Worm (Caenorhabditis elegans): ENCODE data around the gene dve-1.

The dve-1 gene

DNA sequence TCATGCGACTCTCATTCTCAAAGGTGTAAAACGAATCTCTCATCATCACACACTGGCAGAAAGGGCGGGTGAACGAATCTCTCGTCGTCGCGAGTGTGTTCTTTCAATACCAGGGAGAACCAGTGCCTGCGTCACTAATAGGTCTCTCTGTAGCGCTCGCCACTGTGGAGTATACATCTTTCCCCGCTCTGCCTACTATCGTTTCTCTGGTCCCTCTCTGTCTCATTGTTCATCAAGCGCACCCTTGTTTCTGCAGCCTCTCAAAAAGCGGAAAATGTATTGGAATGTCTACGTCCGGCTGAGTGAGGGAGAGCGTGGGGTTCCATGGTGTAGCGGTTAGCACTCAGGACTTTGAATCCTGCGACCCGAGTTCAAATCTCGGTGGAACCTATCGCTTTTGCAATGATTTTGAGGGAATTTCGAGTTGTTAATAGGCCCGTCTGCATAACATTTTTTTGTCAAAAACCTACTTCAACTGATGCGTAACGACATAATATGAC lies 23.5 kb downstream of the dve-1 start (continued):
- peak; percentile 78 for TF ChIP-seq R02D3.7 (tag; optimal IDR thresholded peaks at IDR 0.05)
- peak; percentile 89 for TF ChIP-seq nhr-43 (tag; optimal IDR thresholded peaks at IDR 0.05; ENCODE audit: poor library complexity, severe bottlenecking)
- no peak for TF ChIP-seq zag-1 (tag; optimal IDR thresholded peaks at IDR 0.05)
- TF ChIP-seq nhr-77 (tag; optimal IDR thresholded peaks at IDR 0.05), result peak; percentile 85
- TF ChIP-seq egl-5 (tag; optimal IDR thresholded peaks at IDR 0.05), result peak; percentile 62
- TF ChIP-seq mdl-1 (tag; optimal IDR thresholded peaks at IDR 0.05), result peak; percentile 61
- no peak for TF ChIP-seq ztf-11 (tag; optimal IDR thresholded peaks at IDR 0.05)
- peak; percentile 82 for TF ChIP-seq ceh-9 (tag; optimal IDR thresholded peaks at IDR 0.05)
- no peak for TF ChIP-seq ama-1 (optimal IDR thresholded peaks at IDR 0.05)
- TF ChIP-seq ceh-28 (tag; optimal IDR thresholded peaks at IDR 0.05), result peak; percentile 92
- TF ChIP-seq jun-1 (tag; optimal IDR thresholded peaks at IDR 0.05), result peak; percentile 97
- peak; percentile 54 for TF ChIP-seq elt-1 (tag; optimal IDR thresholded peaks at IDR 0.05)
- TF ChIP-seq fos-1 (tag; optimal IDR thresholded peaks at IDR 0.05), result no peak
- TF ChIP-seq nfya-1 (tag; optimal IDR thresholded peaks at IDR 0.05; ENCODE audit: insufficient read depth), result peak; percentile 79
- no peak for TF ChIP-seq ceh-16 (tag; optimal IDR thresholded peaks at IDR 0.05)
- TF ChIP-seq ZK546.5 (tag; optimal IDR thresholded peaks at IDR 0.05), result no peak
- TF ChIP-seq nhr-67 (tag; optimal IDR thresholded peaks at IDR 0.05), result no peak
- TF ChIP-seq hmg-11 (tag; optimal IDR thresholded peaks at IDR 0.05), result peak; percentile 98
- no peak for TF ChIP-seq sea-2 (GFP tag; optimal IDR thresholded peaks at IDR 0.05)
- TF ChIP-seq pqm-1 (tag; optimal IDR thresholded peaks at IDR 0.05), result peak; percentile 83
- TF ChIP-seq egl-27 (tag; optimal IDR thresholded peaks at IDR 0.05), result peak; percentile 83
- TF ChIP-seq elt-2 (tag; optimal IDR thresholded peaks at IDR 0.05), result peak; percentile 72

DNA sequence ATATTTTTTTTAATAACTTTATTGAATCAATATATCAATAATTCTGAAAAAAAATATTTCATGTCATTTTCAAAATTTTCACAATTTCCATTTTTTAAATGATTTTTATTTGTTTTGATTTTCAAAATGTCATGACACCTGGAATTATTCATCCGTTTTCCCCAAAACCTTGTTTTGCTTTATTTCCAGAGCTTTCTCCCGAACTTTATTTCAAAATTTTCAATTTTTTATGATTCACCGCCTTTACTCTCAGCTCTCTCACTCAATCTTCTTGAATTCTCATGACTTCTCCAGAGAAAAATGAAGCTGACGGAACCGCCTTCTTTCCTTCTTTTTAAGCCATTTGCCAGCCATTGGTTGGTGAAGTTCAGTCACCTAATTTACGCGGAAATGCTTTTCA lies 29.0 kb downstream of the dve-1 start, which contains the start of gene R04A9.1:
Gene R04A9.1 (plus strand): TSS at position 301 of the 400 bp plus-strand sequence.
- TF ChIP-seq nhr-43 (tag; optimal IDR thresholded peaks at IDR 0.05; ENCODE audit: poor library complexity, severe bottlenecking) (no peak), mdl-1 (tag; optimal IDR thresholded peaks at IDR 0.05) (no peak), nhr-28 (tag; optimal IDR thresholded peaks at IDR 0.05) (no peak), nhr-23 (tag; optimal IDR thresholded peaks at IDR 0.05) (no peak), unc-39 (tag; optimal IDR thresholded peaks at IDR 0.05) (no peak), ztf-11 (tag; optimal IDR thresholded peaks at IDR 0.05) (no peak), mml-1 (tag; optimal IDR thresholded peaks at IDR 0.05) (no peak), egl-5 (tag; optimal IDR thresholded peaks at IDR 0.05) (no peak), pqm-1 (tag; optimal IDR thresholded peaks at IDR 0.05) (no peak), lsy-12 (tag; optimal IDR thresholded peaks at IDR 0.05) (no peak), hmg-11 (tag; optimal IDR thresholded peaks at IDR 0.05) (no peak), ceh-9 (tag; optimal IDR thresholded peaks at IDR 0.05) (no peak), fos-1 (tag; optimal IDR thresholded peaks at IDR 0.05) (no peak), nhr-11 (tag; optimal IDR thresholded peaks at IDR 0.05) (no peak), lin-15B (tag; optimal IDR thresholded peaks at IDR 0.05) (no peak)

DNA sequence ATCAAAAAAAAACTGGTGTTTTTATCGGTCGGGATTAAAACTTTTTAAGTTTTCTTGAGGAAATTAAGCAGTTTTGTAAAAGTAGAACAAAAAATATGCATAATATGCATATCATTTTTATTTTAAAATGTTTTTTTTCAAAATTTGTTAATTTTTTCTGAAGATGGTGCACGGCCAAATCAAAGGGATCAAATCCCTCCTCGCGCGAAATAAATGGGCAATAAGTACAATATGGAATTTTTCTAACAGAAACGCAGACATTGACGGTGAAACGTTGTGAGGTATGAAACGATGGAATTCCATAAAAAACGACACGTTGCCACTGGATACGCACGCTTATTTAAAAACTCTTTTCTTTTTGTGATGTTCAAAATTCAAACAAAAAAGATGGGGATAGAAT lies 30.7 kb downstream of the dve-1 start:
- TF ChIP-seq unc-62 (GFP tag; optimal IDR thresholded peaks at IDR 0.05) (no peak), jun-1 (tag; optimal IDR thresholded peaks at IDR 0.05) (peak; percentile 12), elt-2 (tag; optimal IDR thresholded peaks at IDR 0.05) (no peak), ceh-9 (tag; optimal IDR thresholded peaks at IDR 0.05) (no peak), nhr-43 (tag; optimal IDR thresholded peaks at IDR 0.05; ENCODE audit: poor library complexity, severe bottlenecking) (peak; percentile 39), nhr-23 (tag; optimal IDR thresholded peaks at IDR 0.05) (peak; percentile 25)

DNA sequence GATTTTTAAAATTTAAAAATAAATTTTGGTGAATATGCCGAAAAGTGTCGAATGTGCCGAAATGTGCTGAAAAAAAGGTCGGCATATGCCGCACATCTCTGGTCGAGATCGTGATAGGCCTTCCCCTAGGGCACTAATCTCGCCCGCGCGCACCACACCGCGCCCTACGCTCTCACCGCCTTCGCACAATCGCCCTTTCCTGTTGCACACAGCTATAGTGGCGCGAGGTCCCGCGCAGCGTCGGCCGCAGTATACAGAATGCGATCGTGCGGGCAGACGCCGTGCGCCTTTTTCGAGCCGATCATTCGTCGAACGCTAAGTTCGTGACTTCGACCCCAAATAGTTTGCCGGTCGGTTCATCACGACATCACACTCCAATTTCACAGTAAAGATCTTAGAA lies 34.1 kb downstream of the dve-1 start:
- no peak for TF ChIP-seq nhr-67 (tag; optimal IDR thresholded peaks at IDR 0.05)
- TF ChIP-seq lin-15B (tag; optimal IDR thresholded peaks at IDR 0.05), result no peak
- TF ChIP-seq nfya-1 (tag; optimal IDR thresholded peaks at IDR 0.05; ENCODE audit: insufficient read depth), result no peak
- no peak for TF ChIP-seq ceh-82 (tag; optimal IDR thresholded peaks at IDR 0.05)
- no peak for TF ChIP-seq nhr-76 (tag; optimal IDR thresholded peaks at IDR 0.05)
- no peak for TF ChIP-seq snpc-4 (tag; optimal IDR thresholded peaks at IDR 0.05)
- no peak for TF ChIP-seq unc-39 (tag; optimal IDR thresholded peaks at IDR 0.05)
- no peak for TF ChIP-seq R02D3.7 (tag; optimal IDR thresholded peaks at IDR 0.05)
- no peak for TF ChIP-seq nhr-43 (tag; optimal IDR thresholded peaks at IDR 0.05; ENCODE audit: poor library complexity, severe bottlenecking)
- TF ChIP-seq eor-1 (tag; optimal IDR thresholded peaks at IDR 0.05), result no peak
- TF ChIP-seq egl-27 (tag; optimal IDR thresholded peaks at IDR 0.05), result no peak
- no peak for TF ChIP-seq aly-2 (tag; optimal IDR thresholded peaks at IDR 0.05)
- TF ChIP-seq lin-39 (tag; optimal IDR thresholded peaks at IDR 0.05), result no peak

All from whole organism, L3 larva.